Worm (Caenorhabditis elegans): ENCODE results near the gene lips-13.

DNA sequence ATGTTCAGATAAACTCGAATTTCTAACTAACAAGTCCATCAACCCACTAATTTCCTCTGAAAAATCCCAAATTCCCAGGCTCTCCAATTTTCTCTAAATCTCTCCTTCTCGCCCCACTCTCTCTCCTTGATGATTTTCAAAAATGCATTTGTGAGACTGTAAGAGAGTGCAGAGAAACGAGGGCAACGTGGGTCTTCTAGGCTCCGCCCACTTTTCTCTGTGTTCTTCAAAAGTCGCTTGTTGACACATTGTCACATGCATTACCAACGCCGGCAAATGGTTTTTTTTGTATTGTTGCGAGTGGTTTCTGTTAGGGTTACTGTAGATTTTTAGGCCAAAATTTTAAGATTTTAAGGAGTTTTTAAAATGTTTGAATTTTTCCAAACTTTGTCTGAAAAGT, 31.4 kb downstream of the lips-13 start:
- no peak for TF ChIP-seq F13C5.2 (tag; optimal IDR thresholded peaks at IDR 0.05)
- no peak for TF ChIP-seq flt-1 (GFP tag; IDR thresholded peaks at IDR 0.05)
- TF ChIP-seq ama-1 (optimal IDR thresholded peaks at IDR 0.05): no peak
- no peak for TF ChIP-seq tbx-37 (GFP tag; conservative IDR thresholded peaks at IDR 0.05)
- TF ChIP-seq hmg-4 (GFP tag; optimal IDR thresholded peaks at IDR 0.05): no peak
- no peak for TF ChIP-seq ets-7 (tag; optimal IDR thresholded peaks at IDR 0.05)
- no peak for TF ChIP-seq hnd-1 (tag; optimal IDR thresholded peaks at IDR 0.05)
- no peak for TF ChIP-seq sea-1 (GFP tag; conservative IDR thresholded peaks at IDR 0.05)
- no peak for TF ChIP-seq ceh-36 (tag; optimal IDR thresholded peaks at IDR 0.05)

Measured in whole organism, early embryonic.